Fruit fly (Drosophila melanogaster): ENCODE data around the gene CG5653.

The CG5653 gene

dm6 chr3L:8986582-8986981, 20.4 kb upstream of the CG5653 start, which contains the start of gene CG5068 (continued):
- TF ChIP-seq CG10274 (GFP tag; optimal IDR thresholded peaks at IDR 0.05) (no peak), sim (GFP tag; IDR thresholded peaks at IDR 0.05) (no peak), CG2875 (GFP tag; optimal IDR thresholded peaks at IDR 0.05) (no peak), GATAe (GFP tag; conservative IDR thresholded peaks at IDR 0.05) (no peak), gsb-n (tag; optimal IDR thresholded peaks at IDR 0.05) (no peak), Meics (GFP tag; optimal IDR thresholded peaks at IDR 0.05) (no peak), seq (GFP tag; IDR thresholded peaks at IDR 0.05) (no peak), CG8290 (GFP tag; optimal IDR thresholded peaks at IDR 0.05) (no peak), CG8290 (tag; optimal IDR thresholded peaks at IDR 0.05) (no peak), pum (GFP tag; optimal IDR thresholded peaks at IDR 0.05) (no peak), fru (optimal IDR thresholded peaks at IDR 0.05) (no peak), D19B (GFP tag; optimal IDR thresholded peaks at IDR 0.05) (peak; percentile 22), insv (GFP tag; optimal IDR thresholded peaks at IDR 0.05) (no peak), CG33557 (GFP tag; optimal IDR thresholded peaks at IDR 0.05) (no peak), D (optimal IDR thresholded peaks at IDR 0.05) (peak; percentile 56), D (GFP tag; optimal IDR thresholded peaks at IDR 0.05) (no peak), Dll (GFP tag; IDR thresholded peaks at IDR 0.05; ENCODE audit: partially characterized antibody) (0 out of 4 replicates have a peak, but pooled peaks have one; percentile 17), CG9797 (GFP tag; optimal IDR thresholded peaks at IDR 0.05) (peak; percentile 77), CG16863 (GFP tag; optimal IDR thresholded peaks at IDR 0.05) (no peak), CG7271 (tag; optimal IDR thresholded peaks at IDR 0.05) (no peak), inv (GFP tag; IDR thresholded peaks at IDR 0.05; ENCODE audit: partially characterized antibody) (no peak), emc (GFP tag; optimal IDR thresholded peaks at IDR 0.05) (no peak), chm (GFP tag; IDR thresholded peaks at IDR 0.05) (no peak), CG3163 (GFP tag; optimal IDR thresholded peaks at IDR 0.05) (no peak), pho (GFP tag; optimal IDR thresholded peaks at IDR 0.05) (no peak), CG7372 (GFP tag; IDR thresholded peaks at IDR 0.05) (no peak), Elba2 (GFP tag; optimal IDR thresholded peaks at IDR 0.05) (no peak), CG2202 (tag; optimal IDR thresholded peaks at IDR 0.05) (no peak), Deaf1 (tag; optimal IDR thresholded peaks at IDR 0.05) (no peak), CG7928 (GFP tag; optimal IDR thresholded peaks at IDR 0.05) (no peak), pzg (GFP tag; optimal IDR thresholded peaks at IDR 0.05) (peak; percentile 87), Dfd (GFP tag; optimal IDR thresholded peaks at IDR 0.05) (no peak), ap (GFP tag; IDR thresholded peaks at IDR 0.05) (no peak), Fer2 (tag; optimal IDR thresholded peaks at IDR 0.05) (no peak), Hmr (GFP tag; optimal IDR thresholded peaks at IDR 0.05) (no peak), CG1647 (GFP tag; optimal IDR thresholded peaks at IDR 0.05) (no peak), CG3281 (GFP tag; optimal IDR thresholded peaks at IDR 0.05) (no peak), HmgD (GFP tag; optimal IDR thresholded peaks at IDR 0.05) (no peak), ATbp (GFP tag; optimal IDR thresholded peaks at IDR 0.05) (no peak), YL-1 (GFP tag; optimal IDR thresholded peaks at IDR 0.05) (peak; percentile 78), CG6791 (GFP tag; IDR thresholded peaks at IDR 0.05; ENCODE audit: partially characterized antibody) (no peak; the same call in 2 of the 3 replicates), bab2 (GFP tag; optimal IDR thresholded peaks at IDR 0.05) (no peak), CG9727 (GFP tag; optimal IDR thresholded peaks at IDR 0.05) (no peak), CG12299 (tag; optimal IDR thresholded peaks at IDR 0.05) (no peak), CG6689 (GFP tag; IDR thresholded peaks at IDR 0.05) (no peak), Spps (tag; optimal IDR thresholded peaks at IDR 0.05) (no peak), Taf1 (GFP tag; IDR thresholded peaks at IDR 0.05) (no peak), dimm (GFP tag; IDR thresholded peaks at IDR 0.05) (no peak), repo (GFP tag; optimal IDR thresholded peaks at IDR 0.05) (no peak), CG16815 (GFP tag; optimal IDR thresholded peaks at IDR 0.05) (no peak), CG17186 (GFP tag; optimal IDR thresholded peaks at IDR 0.05) (no peak), NC2α (GFP tag; optimal IDR thresholded peaks at IDR 0.05) (no peak), CG8924 (tag; optimal IDR thresholded peaks at IDR 0.05) (no peak)
